Fruit fly (Drosophila melanogaster): ENCODE measurements around the gene CG42819.

DNA sequence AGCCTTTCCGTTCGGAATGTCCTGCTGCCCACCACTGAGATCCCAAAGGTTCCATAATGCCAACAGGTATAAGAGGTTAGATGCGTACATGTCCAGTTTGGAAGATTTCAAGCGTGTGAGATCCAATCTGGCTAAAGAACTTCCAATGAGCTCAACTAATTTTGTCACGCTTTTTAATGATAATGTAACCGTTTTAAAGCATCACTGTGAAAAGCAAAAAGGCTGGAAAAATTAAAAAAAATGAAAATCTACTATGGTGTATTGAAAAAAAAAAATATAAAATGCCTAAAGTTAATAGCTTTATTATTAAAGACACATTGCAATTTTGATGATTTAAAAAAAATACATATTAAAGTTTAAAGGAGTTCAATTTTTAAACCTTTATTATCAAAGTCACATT, 4.0 kb upstream of the CG42819 start, which contains the start of gene Acp29AB:
- no peak for TF ChIP-seq CG8478 (optimal IDR thresholded peaks at IDR 0.05)
- no peak for TF ChIP-seq CTCF (optimal IDR thresholded peaks at IDR 0.05)

Measured in S2 (cell line).